Worm (Caenorhabditis elegans): Measurements from ENCODE around the gene dre-1.

The dre-1 gene

DNA sequence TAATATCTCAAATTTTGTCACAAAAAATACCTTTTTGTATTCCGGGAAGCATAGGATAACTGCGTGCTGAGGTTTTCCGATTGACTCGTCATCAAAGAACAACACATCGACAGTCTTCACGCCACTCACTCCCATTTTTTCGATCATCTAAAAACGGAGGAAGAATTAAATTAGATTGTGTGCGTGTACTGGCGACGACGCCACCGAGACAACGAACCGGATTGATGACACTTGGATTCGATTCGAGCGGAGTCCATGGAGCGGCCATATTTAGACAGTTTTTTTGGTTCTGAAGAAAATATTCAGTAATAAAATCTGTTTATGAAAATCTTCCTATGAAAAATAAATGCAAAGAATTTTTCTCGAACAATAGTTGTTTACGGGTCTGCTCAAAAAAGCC is 35.2 kb downstream of the dre-1 start, which contains the start of gene ubh-1:
Gene ubh-1, minus strand, starts transcription at position 289 of the 400 bp plus-strand sequence.
- TF ChIP-seq ceh-16 (tag; optimal IDR thresholded peaks at IDR 0.05) (no peak), nhr-23 (tag; optimal IDR thresholded peaks at IDR 0.05) (peak; percentile 51), elt-3 (tag; optimal IDR thresholded peaks at IDR 0.05) (peak in 1 of 3 experiments; percentile 25), ama-1 (optimal IDR thresholded peaks at IDR 0.05) (peak; percentile 52), nfya-1 (tag; optimal IDR thresholded peaks at IDR 0.05; ENCODE audit: insufficient read depth) (no peak), ztf-11 (tag; optimal IDR thresholded peaks at IDR 0.05) (no peak), daf-12 (tag; optimal IDR thresholded peaks at IDR 0.05) (no peak)

DNA sequence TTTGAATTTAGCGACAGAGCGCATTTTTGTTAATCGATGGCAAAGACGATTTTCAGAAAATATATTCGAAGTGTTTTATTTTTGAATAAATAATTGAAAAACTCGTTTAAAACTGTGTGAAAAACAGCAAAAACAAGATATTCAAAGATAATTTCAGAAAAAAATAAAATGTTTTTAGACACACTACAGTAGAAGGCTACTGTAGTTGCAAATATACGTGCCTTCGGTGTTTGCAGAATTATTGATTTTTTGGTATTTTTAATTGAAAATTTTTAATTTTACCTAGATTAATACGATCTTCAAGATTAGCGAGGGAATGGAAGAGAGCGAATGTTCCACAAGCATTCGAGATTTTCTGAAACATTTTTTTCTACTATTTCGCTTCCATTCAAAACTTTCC is 35.7 kb downstream of the dre-1 start:
- TF ChIP-seq ceh-82 (tag; optimal IDR thresholded peaks at IDR 0.05) (no peak), mml-1 (tag; optimal IDR thresholded peaks at IDR 0.05) (no peak), nhr-25 (tag; optimal IDR thresholded peaks at IDR 0.05) (no peak), daf-12 (tag; optimal IDR thresholded peaks at IDR 0.05) (no peak), egl-5 (tag; optimal IDR thresholded peaks at IDR 0.05) (no peak), jun-1 (tag; optimal IDR thresholded peaks at IDR 0.05) (no peak), eor-1 (tag; optimal IDR thresholded peaks at IDR 0.05) (no peak), nhr-43 (tag; optimal IDR thresholded peaks at IDR 0.05; ENCODE audit: poor library complexity, severe bottlenecking) (no peak), R02D3.7 (tag; optimal IDR thresholded peaks at IDR 0.05) (no peak), lin-39 (tag; optimal IDR thresholded peaks at IDR 0.05) (no peak), fos-1 (tag; optimal IDR thresholded peaks at IDR 0.05) (no peak), lsy-12 (tag; optimal IDR thresholded peaks at IDR 0.05) (no peak), nhr-28 (tag; optimal IDR thresholded peaks at IDR 0.05) (no peak), elt-1 (tag; optimal IDR thresholded peaks at IDR 0.05) (no peak), ztf-4 (tag; optimal IDR thresholded peaks at IDR 0.05) (no peak), ZK546.5 (tag; optimal IDR thresholded peaks at IDR 0.05) (no peak), zag-1 (tag; optimal IDR thresholded peaks at IDR 0.05) (no peak), skn-1 (tag; optimal IDR thresholded peaks at IDR 0.05) (no peak), unc-62 (GFP tag; optimal IDR thresholded peaks at IDR 0.05) (no peak)

DNA sequence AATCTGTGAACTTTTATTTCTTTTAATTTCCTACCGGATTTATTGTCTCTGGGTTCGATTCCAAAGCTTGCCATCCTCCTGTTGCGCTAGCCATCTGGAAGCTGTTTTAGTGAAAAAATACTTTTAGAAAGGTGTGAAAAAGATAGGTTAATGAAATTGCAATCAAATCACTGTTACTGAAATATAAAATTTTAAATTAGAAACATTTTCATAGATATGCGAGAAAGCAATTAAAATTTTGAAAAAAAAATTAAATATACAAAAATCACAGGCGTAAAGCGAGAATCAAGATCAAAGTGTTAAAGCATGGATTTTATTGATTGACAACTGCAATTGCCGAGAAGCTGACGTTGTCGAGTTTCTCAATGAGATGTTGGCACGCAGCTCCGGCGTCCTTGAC is 36.6 kb downstream of the dre-1 start, which contains the start of gene ubh-2:
Gene ubh-2, minus strand, starts transcription at position 101 of the 400 bp plus-strand sequence.
- TF ChIP-seq aly-2 (tag; optimal IDR thresholded peaks at IDR 0.05) (no peak), nhr-12 (tag; optimal IDR thresholded peaks at IDR 0.05) (no peak), egl-5 (tag; optimal IDR thresholded peaks at IDR 0.05) (no peak), sea-2 (GFP tag; optimal IDR thresholded peaks at IDR 0.05) (no peak), ceh-28 (tag; optimal IDR thresholded peaks at IDR 0.05) (no peak), tbx-2 (tag; optimal IDR thresholded peaks at IDR 0.05) (no peak)

DNA sequence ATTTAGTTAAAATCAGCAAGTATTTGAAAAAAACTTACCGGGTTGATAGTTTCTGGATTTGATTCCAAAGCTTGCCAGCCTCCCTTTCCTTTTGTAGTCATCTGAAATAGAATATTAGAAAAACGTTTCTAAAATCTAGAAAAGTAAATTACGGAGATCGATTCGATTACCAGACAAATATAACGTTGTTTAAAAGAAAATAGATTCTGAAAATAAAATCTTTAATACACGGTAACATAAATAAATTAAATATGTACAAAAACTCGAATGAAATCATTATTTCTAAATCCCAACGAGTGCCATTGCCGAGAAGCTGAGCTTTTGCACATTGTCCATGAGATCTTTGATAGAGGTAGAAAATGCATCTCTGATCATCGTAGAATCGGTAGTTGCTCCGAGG is 37.6 kb downstream of the dre-1 start, which contains the start of gene ubh-3:
Gene ubh-3, minus strand, starts transcription at position 101 of the 400 bp plus-strand sequence.
- TF ChIP-seq ceh-9 (tag; optimal IDR thresholded peaks at IDR 0.05): no peak

DNA sequence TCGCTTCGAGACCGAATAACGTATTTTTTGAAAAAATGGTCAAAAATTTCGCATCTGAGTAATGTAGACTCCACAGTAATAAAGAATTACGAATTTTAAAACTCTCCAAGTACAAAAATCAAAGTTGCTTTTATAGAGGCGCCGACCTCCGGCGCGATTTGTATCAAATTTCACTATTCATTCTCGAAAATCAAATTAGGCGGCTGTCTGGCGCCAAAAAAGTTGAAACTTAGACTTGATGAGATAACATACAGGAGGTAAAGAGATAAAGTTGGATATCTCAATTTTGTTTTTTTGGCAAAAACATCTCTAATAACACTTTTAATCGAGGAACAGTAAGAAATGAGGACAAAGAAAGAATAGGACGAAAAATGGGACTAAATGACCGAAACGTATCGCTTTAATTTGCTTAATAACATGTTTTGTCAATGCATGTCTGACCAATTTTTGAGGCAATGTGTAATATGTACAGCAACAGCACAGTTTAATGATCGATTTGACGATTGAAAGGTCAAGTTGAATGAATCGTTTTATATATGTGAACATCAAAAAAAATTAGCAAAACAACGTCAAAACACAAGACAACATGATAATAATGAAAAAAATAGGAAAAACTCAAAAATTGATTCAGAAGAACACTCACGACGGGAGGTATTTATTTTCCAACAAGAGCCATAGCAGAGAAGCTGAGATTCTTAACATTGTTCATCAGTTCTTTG is 39.9 kb downstream of the dre-1 start:
- TF ChIP-seq ceh-16 (tag; optimal IDR thresholded peaks at IDR 0.05): no peak
- TF ChIP-seq egl-5 (tag; optimal IDR thresholded peaks at IDR 0.05): no peak
- no peak for TF ChIP-seq ceh-9 (tag; optimal IDR thresholded peaks at IDR 0.05)
- no peak for TF ChIP-seq lin-39 (tag; optimal IDR thresholded peaks at IDR 0.05)
- TF ChIP-seq mml-1 (tag; optimal IDR thresholded peaks at IDR 0.05): no peak
- no peak for TF ChIP-seq nhr-11 (tag; optimal IDR thresholded peaks at IDR 0.05)
- no peak for TF ChIP-seq ztf-4 (tag; optimal IDR thresholded peaks at IDR 0.05)
- TF ChIP-seq aly-2 (tag; optimal IDR thresholded peaks at IDR 0.05): no peak
- TF ChIP-seq nfya-1 (tag; optimal IDR thresholded peaks at IDR 0.05; ENCODE audit: insufficient read depth): no peak
- TF ChIP-seq nhr-23 (tag; optimal IDR thresholded peaks at IDR 0.05): no peak
- TF ChIP-seq eor-1 (tag; optimal IDR thresholded peaks at IDR 0.05): no peak
- no peak for TF ChIP-seq tbx-2 (tag; optimal IDR thresholded peaks at IDR 0.05)
- no peak for TF ChIP-seq elt-3 (tag; optimal IDR thresholded peaks at IDR 0.05)
- no peak for TF ChIP-seq mdl-1 (tag; optimal IDR thresholded peaks at IDR 0.05)
- TF ChIP-seq unc-62 (GFP tag; optimal IDR thresholded peaks at IDR 0.05): no peak
